Fruit fly (Drosophila melanogaster): ENCODE data around the gene a10.

Gene a10

dm6 chr3L:17002140-17002849 lies 21.2 kb downstream of the a10 start:
- no peak for TF ChIP-seq psq (optimal IDR thresholded peaks at IDR 0.05)
- TF ChIP-seq Sin3A (optimal IDR thresholded peaks at IDR 0.05) = no peak
- no peak for TF ChIP-seq ttk (optimal IDR thresholded peaks at IDR 0.05)
- TF ChIP-seq insv (optimal IDR thresholded peaks at IDR 0.05) = no peak
- TF ChIP-seq Myc (optimal IDR thresholded peaks at IDR 0.05) = no peak
- no peak for TF ChIP-seq h (optimal IDR thresholded peaks at IDR 0.05)

- no peak for TF ChIP-seq insv (optimal IDR thresholded peaks at IDR 0.05)
- TF ChIP-seq Sin3A (optimal IDR thresholded peaks at IDR 0.05) = no peak
- no peak for TF ChIP-seq ttk (optimal IDR thresholded peaks at IDR 0.05)
- no peak for TF ChIP-seq h (optimal IDR thresholded peaks at IDR 0.05)
- no peak for TF ChIP-seq Myc (optimal IDR thresholded peaks at IDR 0.05)
- TF ChIP-seq psq (optimal IDR thresholded peaks at IDR 0.05) = no peak
These were observed 22.5 kb downstream of the a10 start for dm6 chr3L:17001055-17001454.

dm6 chr3L:17000289-17000688 lies 23.3 kb downstream of the a10 start:
- TF ChIP-seq ttk (optimal IDR thresholded peaks at IDR 0.05) = no peak
- no peak for TF ChIP-seq Myc (optimal IDR thresholded peaks at IDR 0.05)
- no peak for TF ChIP-seq psq (optimal IDR thresholded peaks at IDR 0.05)
- TF ChIP-seq Sin3A (optimal IDR thresholded peaks at IDR 0.05) = no peak
- no peak for TF ChIP-seq h (optimal IDR thresholded peaks at IDR 0.05)
- TF ChIP-seq insv (optimal IDR thresholded peaks at IDR 0.05) = no peak

dm6 chr3L:16994805-16995204 lies 28.7 kb downstream of the a10 start:
- TF ChIP-seq ttk (optimal IDR thresholded peaks at IDR 0.05) = no peak
- no peak for TF ChIP-seq insv (optimal IDR thresholded peaks at IDR 0.05)
- TF ChIP-seq psq (optimal IDR thresholded peaks at IDR 0.05) = no peak
- no peak for TF ChIP-seq h (optimal IDR thresholded peaks at IDR 0.05)
- TF ChIP-seq Sin3A (optimal IDR thresholded peaks at IDR 0.05) = no peak
- TF ChIP-seq Myc (optimal IDR thresholded peaks at IDR 0.05) = no peak

- TF ChIP-seq Sin3A (optimal IDR thresholded peaks at IDR 0.05) = no peak
- no peak for TF ChIP-seq insv (optimal IDR thresholded peaks at IDR 0.05)
- no peak for TF ChIP-seq psq (optimal IDR thresholded peaks at IDR 0.05)
- TF ChIP-seq Myc (optimal IDR thresholded peaks at IDR 0.05) = no peak
- no peak for TF ChIP-seq ttk (optimal IDR thresholded peaks at IDR 0.05)
- TF ChIP-seq h (optimal IDR thresholded peaks at IDR 0.05) = no peak
These were observed 34.4 kb downstream of the a10 start for dm6 chr3L:16989169-16989568.

dm6 chr3L:16988526-16988925 lies 35.0 kb downstream of the a10 start:
- TF ChIP-seq insv (optimal IDR thresholded peaks at IDR 0.05) (no peak), h (optimal IDR thresholded peaks at IDR 0.05) (no peak), ttk (optimal IDR thresholded peaks at IDR 0.05) (no peak), Sin3A (optimal IDR thresholded peaks at IDR 0.05) (no peak), psq (optimal IDR thresholded peaks at IDR 0.05) (no peak), Myc (optimal IDR thresholded peaks at IDR 0.05) (no peak)

- TF ChIP-seq insv (optimal IDR thresholded peaks at IDR 0.05) = no peak
- no peak for TF ChIP-seq Sin3A (optimal IDR thresholded peaks at IDR 0.05)
- TF ChIP-seq ttk (optimal IDR thresholded peaks at IDR 0.05) = no peak
- no peak for TF ChIP-seq psq (optimal IDR thresholded peaks at IDR 0.05)
- TF ChIP-seq h (optimal IDR thresholded peaks at IDR 0.05) = no peak
- TF ChIP-seq Myc (optimal IDR thresholded peaks at IDR 0.05) = no peak
These were observed 36.2 kb downstream of the a10 start for dm6 chr3L:16987347-16987746.

- TF ChIP-seq Sin3A (optimal IDR thresholded peaks at IDR 0.05) = no peak
- TF ChIP-seq psq (optimal IDR thresholded peaks at IDR 0.05) = no peak
- no peak for TF ChIP-seq Myc (optimal IDR thresholded peaks at IDR 0.05)
- no peak for TF ChIP-seq h (optimal IDR thresholded peaks at IDR 0.05)
These were observed 37.2 kb downstream of the a10 start for dm6 chr3L:16986062-16987013.

- TF ChIP-seq psq (optimal IDR thresholded peaks at IDR 0.05) (no peak), ttk (optimal IDR thresholded peaks at IDR 0.05) (no peak), h (optimal IDR thresholded peaks at IDR 0.05) (no peak), Sin3A (optimal IDR thresholded peaks at IDR 0.05) (no peak), Myc (optimal IDR thresholded peaks at IDR 0.05) (no peak), insv (optimal IDR thresholded peaks at IDR 0.05) (no peak)
These were observed 38.0 kb downstream of the a10 start for dm6 chr3L:16985578-16985977.

dm6 chr3L:16984813-16985387 lies 38.6 kb downstream of the a10 start:
- TF ChIP-seq h (optimal IDR thresholded peaks at IDR 0.05) (no peak), insv (optimal IDR thresholded peaks at IDR 0.05) (no peak), psq (optimal IDR thresholded peaks at IDR 0.05) (no peak), Myc (optimal IDR thresholded peaks at IDR 0.05) (no peak), ttk (optimal IDR thresholded peaks at IDR 0.05) (no peak), Sin3A (optimal IDR thresholded peaks at IDR 0.05) (no peak)

dm6 chr3L:16984042-16984441 lies 39.5 kb downstream of the a10 start:
- no peak for TF ChIP-seq h (optimal IDR thresholded peaks at IDR 0.05)
- TF ChIP-seq ttk (optimal IDR thresholded peaks at IDR 0.05) = no peak
- no peak for TF ChIP-seq psq (optimal IDR thresholded peaks at IDR 0.05)
- TF ChIP-seq Sin3A (optimal IDR thresholded peaks at IDR 0.05) = no peak
- no peak for TF ChIP-seq insv (optimal IDR thresholded peaks at IDR 0.05)
- TF ChIP-seq Myc (optimal IDR thresholded peaks at IDR 0.05) = no peak
